Worm (Caenorhabditis elegans): ENCODE measurements around the gene tcc-1.

DNA sequence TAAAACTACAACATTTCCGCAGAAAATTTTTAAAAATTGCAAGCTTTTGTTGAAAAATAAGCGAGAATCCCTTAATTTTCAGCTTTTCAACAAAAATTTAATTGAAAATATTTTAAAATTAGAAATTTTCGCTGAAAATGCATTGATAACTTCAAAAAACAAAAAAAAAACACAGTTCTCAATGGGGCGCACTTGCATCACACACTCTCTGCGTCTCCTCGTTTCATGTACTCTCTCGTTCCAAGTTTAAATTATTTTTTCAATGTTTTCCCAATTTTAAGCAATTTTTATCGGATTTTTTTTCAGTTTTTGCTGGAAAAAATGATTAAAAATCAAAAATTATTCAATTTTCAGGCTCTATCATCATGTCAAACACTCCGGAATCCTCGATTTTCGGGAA, 15.3 kb upstream of the tcc-1 start, which contains the start of gene phf-14:
- no peak for TF ChIP-seq hnd-1 (tag; optimal IDR thresholded peaks at IDR 0.05)
- no peak for TF ChIP-seq tra-4 (tag; optimal IDR thresholded peaks at IDR 0.05)
- TF ChIP-seq ceh-13 (GFP tag; optimal IDR thresholded peaks at IDR 0.05) = no peak
